Fruit fly (Drosophila melanogaster) whole organism, embryonic: ENCODE data around the gene CG31195.

Experiments used
- CG10462 ChIP-seq: fragments of 200-800 bp; sonication (Bioruptor generic); optimal IDR thresholded peaks from 2 replicates; lab custom pipeline; 2016; ENCODE audit warnings: missing biosample characterization, missing genetic modification characterization
- CG10543 ChIP-seq: fragments of 200-800 bp; sonication (Bioruptor generic); optimal IDR thresholded peaks from 3 replicates; lab custom pipeline; 2017; ENCODE audit warnings: missing biosample characterization, mild to moderate bottlenecking, missing genetic modification characterization, moderate library complexity
- CG15073 ChIP-seq: fragments of 200-800 bp; sonication (Bioruptor generic); optimal IDR thresholded peaks from 2 replicates; lab custom pipeline; 2016; ENCODE audit warnings: missing biosample characterization, missing genetic modification characterization
- CG15479 ChIP-seq: fragments of 200-800 bp; sonication (Bioruptor generic); optimal IDR thresholded peaks from 3 replicates; lab custom pipeline; 2019; ENCODE audit warnings: missing biosample characterization, mild to moderate bottlenecking, missing genetic modification characterization, moderate library complexity
- CG1792 ChIP-seq: fragments of 200-800 bp; sonication (Bioruptor generic); optimal IDR thresholded peaks from 2 replicates; lab custom pipeline; 2016; ENCODE audit warnings: missing biosample characterization, missing genetic modification characterization
- Mad ChIP-seq: fragments of 200-800 bp; sonication (Bioruptor generic); optimal IDR thresholded peaks from 2 replicates; lab custom pipeline; 2016; ENCODE audit warnings: missing biosample characterization, missing genetic modification characterization
- NC2α ChIP-seq: fragments of 200-800 bp; sonication (Bioruptor generic); optimal IDR thresholded peaks from 2 replicates; lab custom pipeline; 2016; ENCODE audit warnings: missing biosample characterization, missing genetic modification characterization
- NFAT ChIP-seq: fragments of 200-800 bp; sonication (Bioruptor generic); IDR thresholded peaks from 2 replicates; pipeline ENCODE4 v1.3.6; 2022; ENCODE audit warnings: missing biosample characterization, missing genetic modification characterization
- dmrt11E ChIP-seq: fragments of 200-800 bp; sonication (Bioruptor generic); optimal IDR thresholded peaks from 3 replicates; lab custom pipeline; 2018; ENCODE audit warnings: missing biosample characterization, mild to moderate bottlenecking, missing genetic modification characterization, moderate library complexity

- TF ChIP-seq CG15073 (no peak), NFAT (GFP tag; lab: Robert Waterston, UW) (no peak), dmrt11E (no peak), Mad (GFP tag; lab: Kevin White, UChicago) (no peak), CG10543 (GFP tag; lab: Kevin White, UChicago) (no peak), CG1792 (no peak), CG15479 (GFP tag; lab: Kevin White, UChicago) (no peak), NC2α (GFP tag; lab: Kevin White, UChicago) (no peak), CG10462 (GFP tag; lab: Kevin White, UChicago) (no peak)
Observed at dm6 chr3R:20790437-20790836, 28.3 kb upstream of the CG31195 start.
